Worm (Caenorhabditis elegans) whole organism, L4/young adult: ENCODE data around the gene swm-1.

Source experiments
- W03F9.2 ChIP-seq: fragments of 150-350 bp; optimal IDR thresholded peaks from 2 replicates; lab custom pipeline; 2014; ENCODE audit warnings: missing biosample characterization, missing genetic modification characterization
- dao-5 ChIP-seq: sonication (generic microtip); optimal IDR thresholded peaks from 2 replicates; lab custom pipeline; 2016; ENCODE audit warnings: missing genotype, missing genetic modification characterization, moderate library complexity, missing compliant biosample characterization
- him-1 ChIP-seq: sonication (generic microtip); optimal IDR thresholded peaks from 2 replicates; lab custom pipeline; 2016; ENCODE audit warnings: missing genotype, missing genetic modification reagents, missing genetic modification characterization, missing compliant biosample characterization

The swm-1 gene

ce11 chrV:9054771-9055170 is at the start of gene swm-1:
swm-1 (minus strand) TSS chrV:9054871.
- TF ChIP-seq W03F9.2 (no peak), him-1 (tag; lab: Kevin White, UChicago) (no peak), dao-5 (tag; lab: Kevin White, UChicago) (no peak)

ce11 chrV:9101062-9101461 is 46.4 kb upstream of the swm-1 start, which contains the start of gene frpr-6:
frpr-6 (minus strand) TSS chrV:9101162.
- TF ChIP-seq W03F9.2 = no peak
- no peak for TF ChIP-seq him-1 (tag; lab: Kevin White, UChicago)
- no peak for TF ChIP-seq dao-5 (tag; lab: Kevin White, UChicago)

- TF ChIP-seq dao-5 (tag; lab: Kevin White, UChicago) (no peak), W03F9.2 (no peak), him-1 (tag; lab: Kevin White, UChicago) (no peak)
Measured at ce11 chrV:9098280-9098973, 43.8 kb upstream of the swm-1 start, which contains the start of gene F21C10.9. F21C10.9 (minus strand) TSS chrV:9098696.

DNA sequence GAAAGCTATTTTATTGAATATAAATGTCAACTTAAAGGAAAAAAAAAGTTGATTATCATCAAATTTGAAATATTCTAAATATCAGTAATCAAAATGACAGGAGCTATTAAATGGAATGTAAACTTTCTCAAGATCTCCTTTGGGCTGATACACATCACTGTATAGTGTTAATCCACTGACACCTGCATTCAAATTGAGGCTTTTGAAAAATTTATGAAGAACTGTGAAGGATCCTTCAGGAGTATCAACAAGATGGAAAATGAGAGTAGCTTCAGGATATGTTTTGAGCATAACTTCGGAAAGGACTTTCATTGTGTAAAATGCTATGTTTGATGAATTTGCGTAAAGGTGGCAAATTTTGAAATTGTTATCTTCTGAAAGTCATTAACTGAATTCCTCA is 42.5 kb upstream of the swm-1 start:
- TF ChIP-seq him-1 (tag; lab: Kevin White, UChicago) = no peak
- TF ChIP-seq dao-5 (tag; lab: Kevin White, UChicago) = no peak
- no peak for TF ChIP-seq W03F9.2

DNA sequence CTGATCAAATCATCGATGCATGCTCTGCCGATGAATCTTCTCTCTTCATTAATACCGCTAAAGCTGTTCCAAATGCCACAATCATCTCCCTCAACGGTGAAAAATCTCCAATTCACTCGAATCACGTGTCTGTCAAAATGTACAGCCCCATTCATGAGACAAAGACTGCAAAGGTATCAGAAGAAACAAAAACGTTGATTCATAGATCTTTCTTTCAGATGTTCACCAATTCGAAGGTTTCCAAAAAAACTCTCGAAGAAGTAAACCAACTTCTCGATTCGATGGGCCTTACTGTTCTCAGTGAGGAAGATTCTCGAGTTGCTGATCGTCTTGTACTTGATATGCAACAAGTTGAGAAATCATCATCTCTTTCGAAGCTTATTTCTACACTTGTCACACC is 42.0 kb upstream of the swm-1 start:
- TF ChIP-seq him-1 (tag; lab: Kevin White, UChicago) (no peak), W03F9.2 (no peak), dao-5 (tag; lab: Kevin White, UChicago) (no peak)

DNA sequence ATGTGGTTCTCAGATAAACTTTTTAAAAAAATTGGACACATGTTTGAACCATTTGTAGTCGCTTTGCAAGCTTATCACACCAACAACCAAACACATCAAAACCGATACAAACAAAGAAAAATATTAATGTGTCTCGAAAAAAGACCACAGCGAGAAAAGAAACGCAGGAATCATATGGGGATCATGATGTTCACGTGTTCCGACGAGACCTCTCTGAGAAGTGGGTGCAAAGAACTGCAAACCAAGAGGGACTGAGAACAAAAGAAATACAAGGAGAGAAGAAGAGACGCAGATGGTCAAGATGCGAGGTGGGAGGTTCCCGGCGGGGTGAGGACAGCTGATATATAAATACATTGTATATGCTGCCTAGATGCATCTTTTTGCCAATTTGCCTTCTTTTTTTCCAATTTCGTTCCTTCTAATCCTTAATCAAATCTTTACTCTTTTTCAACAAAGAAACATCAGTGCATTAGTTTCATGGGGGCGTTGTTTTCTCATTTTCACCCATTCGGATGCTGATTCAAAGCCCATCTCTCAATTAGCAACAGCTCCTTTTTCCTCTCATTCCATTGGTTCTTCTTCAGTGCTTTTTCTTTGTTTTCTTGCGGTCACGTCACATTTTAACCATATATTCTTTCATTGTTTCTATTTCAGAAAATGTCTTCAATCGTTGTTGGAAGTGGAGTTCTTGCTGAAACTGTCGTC is 41.1 kb upstream of the swm-1 start, which contains the start of gene F21C10.10:
TSS of gene F21C10.10 (plus strand) at position 655 of the 705 bp plus-strand sequence.
- TF ChIP-seq W03F9.2 (peak; percentile 32), him-1 (tag; lab: Kevin White, UChicago) (no peak), dao-5 (tag; lab: Kevin White, UChicago) (no peak)

DNA sequence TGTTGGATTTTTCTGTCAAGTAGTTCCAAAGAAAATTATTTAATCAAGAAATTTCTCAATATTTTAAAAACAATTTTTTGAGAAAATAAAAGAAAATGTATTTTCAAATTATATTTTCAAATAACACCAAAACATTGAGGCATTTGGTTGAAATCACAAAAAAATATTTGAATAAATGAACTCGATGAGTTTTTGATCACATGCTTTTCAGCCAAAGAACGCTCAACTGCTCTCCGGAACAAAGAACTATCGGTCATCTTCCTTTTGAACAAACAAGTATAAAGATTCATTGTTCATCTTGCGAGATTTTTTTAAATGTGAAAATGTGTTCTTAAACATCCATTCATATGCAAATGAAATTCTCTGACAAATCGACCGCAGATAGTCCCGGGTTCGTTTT is 40.3 kb upstream of the swm-1 start:
- no peak for TF ChIP-seq him-1 (tag; lab: Kevin White, UChicago)
- no peak for TF ChIP-seq dao-5 (tag; lab: Kevin White, UChicago)
- no peak for TF ChIP-seq W03F9.2

DNA sequence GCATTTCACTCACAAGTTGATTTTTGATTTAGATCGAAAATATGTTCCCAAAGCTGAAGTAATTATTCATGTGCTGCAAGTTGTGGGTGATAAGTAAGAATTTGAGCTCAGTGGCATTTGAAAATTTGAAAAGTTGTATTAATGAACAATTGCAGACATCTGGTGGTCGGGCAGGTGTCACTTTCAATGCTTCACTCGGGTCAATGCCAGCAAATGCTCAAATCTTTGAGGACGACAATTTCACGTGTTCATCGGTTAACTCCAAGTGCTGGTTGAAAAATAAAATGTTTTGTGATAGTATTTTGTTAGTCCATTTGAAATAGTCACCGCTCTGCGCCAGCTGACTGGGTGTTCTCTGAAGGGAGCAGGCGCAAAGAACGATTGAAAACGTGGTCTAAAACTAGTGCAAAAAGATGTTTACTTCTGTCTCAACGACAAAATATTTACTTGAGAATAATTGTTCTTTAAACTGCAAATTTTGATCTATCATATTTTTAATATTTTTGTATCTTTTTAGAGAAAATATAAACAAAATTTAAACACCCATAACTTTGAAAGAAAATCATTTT is 39.5 kb upstream of the swm-1 start:
- TF ChIP-seq dao-5 (tag; lab: Kevin White, UChicago) = no peak
- no peak for TF ChIP-seq W03F9.2
- no peak for TF ChIP-seq him-1 (tag; lab: Kevin White, UChicago)

ce11 chrV:9092209-9092608 is 37.5 kb upstream of the swm-1 start, which contains the start of gene T27E4.1:
T27E4.1 (plus strand) TSS chrV:9092345.
- TF ChIP-seq him-1 (tag; lab: Kevin White, UChicago) (no peak), W03F9.2 (no peak), dao-5 (tag; lab: Kevin White, UChicago) (no peak)

- no peak for TF ChIP-seq dao-5 (tag; lab: Kevin White, UChicago)
- TF ChIP-seq W03F9.2 = no peak
- no peak for TF ChIP-seq him-1 (tag; lab: Kevin White, UChicago)
Measured at ce11 chrV:9088758-9089157, 34.1 kb upstream of the swm-1 start.

ce11 chrV:9085845-9086244 is 31.2 kb upstream of the swm-1 start:
- no peak for TF ChIP-seq him-1 (tag; lab: Kevin White, UChicago)
- no peak for TF ChIP-seq W03F9.2
- TF ChIP-seq dao-5 (tag; lab: Kevin White, UChicago) = no peak

DNA sequence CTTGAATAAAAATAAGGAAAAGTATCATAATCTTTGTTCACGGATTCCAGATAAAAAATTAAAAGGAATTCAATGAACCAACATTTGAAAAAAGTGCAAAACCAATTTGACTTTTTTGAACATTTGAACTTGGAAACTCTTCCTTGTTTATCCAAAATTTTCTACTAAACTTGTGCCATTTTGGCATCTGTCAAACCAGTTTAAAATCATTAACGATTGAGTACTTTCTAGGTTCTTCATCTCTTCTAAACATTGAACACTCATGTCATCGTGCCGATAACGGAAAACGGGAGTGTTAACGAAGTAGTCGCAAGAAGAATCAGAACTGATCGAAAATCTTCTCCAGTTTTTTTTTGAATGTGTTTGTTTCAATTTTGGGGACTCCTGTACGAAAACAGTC is 29.6 kb upstream of the swm-1 start:
- TF ChIP-seq him-1 (tag; lab: Kevin White, UChicago) (no peak), W03F9.2 (no peak), dao-5 (tag; lab: Kevin White, UChicago) (no peak)

- TF ChIP-seq him-1 (tag; lab: Kevin White, UChicago) = no peak
- no peak for TF ChIP-seq dao-5 (tag; lab: Kevin White, UChicago)
- no peak for TF ChIP-seq W03F9.2
Measured at ce11 chrV:9082350-9082749, 27.7 kb upstream of the swm-1 start.

DNA sequence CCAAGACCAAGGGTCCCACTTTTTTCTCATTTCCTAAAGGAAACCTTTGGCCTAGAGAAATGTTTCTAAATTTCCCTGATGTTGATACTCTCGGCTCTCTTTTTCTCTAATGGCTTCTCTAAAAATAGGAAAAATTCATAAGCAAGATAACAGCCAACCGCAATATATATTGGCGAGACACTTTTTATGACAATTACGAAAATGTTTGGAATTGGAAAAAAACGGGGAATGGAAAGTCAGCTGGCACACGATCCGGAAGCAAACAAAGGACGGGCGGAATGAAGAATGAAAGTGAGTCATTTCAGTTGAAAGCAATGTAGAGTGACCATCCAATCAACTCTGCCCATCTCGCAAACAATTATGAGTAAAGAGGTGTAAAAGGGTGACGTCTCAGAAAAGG is 26.7 kb upstream of the swm-1 start:
- TF ChIP-seq W03F9.2 = no peak
- no peak for TF ChIP-seq dao-5 (tag; lab: Kevin White, UChicago)
- no peak for TF ChIP-seq him-1 (tag; lab: Kevin White, UChicago)
